Worm (Caenorhabditis elegans) whole organism, late embryonic: ENCODE results near the gene F47B8.1.

ENCODE experiments used
- C08G9.2 ChIP-seq: sonication (generic microtip); optimal IDR thresholded peaks from 2 replicates; lab custom pipeline; 2016; ENCODE audit warnings: mild to moderate bottlenecking, missing genetic modification characterization, moderate library complexity, missing compliant biosample characterization
- F13H6.1 ChIP-seq: sonication (generic microtip); optimal IDR thresholded peaks from 2 replicates; lab custom pipeline; 2016; ENCODE audit warnings: missing genetic modification characterization, missing compliant biosample characterization
- K02D7.2 ChIP-seq: sonication (generic microtip); optimal IDR thresholded peaks from 2 replicates; lab custom pipeline; 2017; ENCODE audit warnings: mild to moderate bottlenecking, missing genetic modification characterization, missing compliant biosample characterization
- T23F11.4 ChIP-seq: fragments of 200-800 bp; sonication (Bioruptor generic); optimal IDR thresholded peaks from 2 replicates; lab custom pipeline; 2018; ENCODE audit warnings: mild to moderate bottlenecking, missing genetic modification characterization, missing compliant biosample characterization
- Y22D7AL.16 ChIP-seq: sonication (generic microtip); optimal IDR thresholded peaks from 2 replicates; lab custom pipeline; 2016; ENCODE audit warnings: missing genetic modification characterization, missing compliant biosample characterization
- ahr-1 ChIP-seq: sonication (generic microtip); optimal IDR thresholded peaks from 2 replicates; lab custom pipeline; 2016; ENCODE audit warnings: missing genetic modification characterization, missing compliant biosample characterization
- ceh-14 ChIP-seq: sonication (generic microtip); optimal IDR thresholded peaks from 2 replicates; lab custom pipeline; 2016; ENCODE audit warnings: missing genotype, missing genetic modification characterization, missing compliant biosample characterization
- ceh-22 ChIP-seq: sonication (generic microtip); optimal IDR thresholded peaks from 2 replicates; lab custom pipeline; 2017; ENCODE audit warnings: missing biosample characterization, missing genetic modification characterization
- ceh-24 ChIP-seq: sonication (generic microtip); optimal IDR thresholded peaks from 2 replicates; lab custom pipeline; 2016; ENCODE audit warnings: mild to moderate bottlenecking, missing genetic modification characterization, missing compliant biosample characterization
- ceh-45 ChIP-seq: fragments of 200-800 bp; sonication (Bioruptor generic); IDR thresholded peaks from 2 replicates; pipeline ENCODE4 v1.3.6; 2022; ENCODE audit warnings: missing genetic modification reagents, missing genetic modification characterization, missing compliant biosample characterization
- ceh-6 ChIP-seq: fragments of 200-800 bp; sonication (Bioruptor generic); optimal IDR thresholded peaks from 2 replicates; lab custom pipeline; 2018; ENCODE audit warnings: mild to moderate bottlenecking, missing genetic modification characterization, missing compliant biosample characterization
- ceh-9 ChIP-seq: sonication (generic microtip); optimal IDR thresholded peaks from 2 replicates; lab custom pipeline; 2016; ENCODE audit warnings: mild to moderate bottlenecking, missing genetic modification characterization, inconsistent platforms, missing compliant biosample characterization
- dve-1 ChIP-seq: sonication (generic microtip); optimal IDR thresholded peaks from 2 replicates; lab custom pipeline; 2017; ENCODE audit warnings: antibody characterized with exemption, mild to moderate bottlenecking, missing genetic modification characterization, missing compliant biosample characterization
- elt-4 ChIP-seq: sonication (generic microtip); optimal IDR thresholded peaks from 2 replicates; lab custom pipeline; 2016; ENCODE audit warnings: missing genetic modification characterization, missing compliant biosample characterization
- eyg-1 ChIP-seq: sonication (generic microtip); optimal IDR thresholded peaks from 2 replicates; lab custom pipeline; 2016; ENCODE audit warnings: missing genotype, missing genetic modification characterization, missing compliant biosample characterization
- fkh-10 ChIP-seq: fragments of 150-350 bp; optimal IDR thresholded peaks from 2 replicates; lab custom pipeline; 2014; ENCODE audit warnings: missing biosample characterization, missing genetic modification reagents, missing genetic modification characterization
- fkh-6 ChIP-seq: sonication (generic microtip); optimal IDR thresholded peaks from 2 replicates; lab custom pipeline; 2016; ENCODE audit warnings: missing genetic modification characterization, missing compliant biosample characterization
- hlh-6 ChIP-seq: sonication (generic microtip); optimal IDR thresholded peaks from 2 replicates; lab custom pipeline; 2016; ENCODE audit warnings: missing genotype, missing genetic modification characterization, missing compliant biosample characterization
- lim-6 ChIP-seq: sonication (generic microtip); optimal IDR thresholded peaks from 2 replicates; lab custom pipeline; 2016; ENCODE audit warnings: missing genetic modification characterization, missing compliant biosample characterization
- lin-11 ChIP-seq: fragments of 200-800 bp; sonication (Bioruptor generic); optimal IDR thresholded peaks from 2 replicates; lab custom pipeline; 2018; ENCODE audit warnings: mild to moderate bottlenecking, missing genetic modification characterization, missing compliant biosample characterization
- madf-2 ChIP-seq: sonication (generic microtip); optimal IDR thresholded peaks from 2 replicates; lab custom pipeline; 2017; ENCODE audit warnings: missing genetic modification characterization, missing compliant biosample characterization
- mec-3 ChIP-seq: sonication (generic microtip); optimal IDR thresholded peaks from 2 replicates; lab custom pipeline; 2016; ENCODE audit warnings: borderline replicate concordance, missing genetic modification characterization, missing compliant biosample characterization
- nfya-1 ChIP-seq: sonication (generic microtip); optimal IDR thresholded peaks from 2 replicates; lab custom pipeline; 2017; ENCODE audit warnings: missing genetic modification characterization, mild to moderate bottlenecking, missing compliant biosample characterization, antibody characterized with exemption, moderate library complexity
- nhr-11 ChIP-seq: fragments of 150-350 bp; optimal IDR thresholded peaks from 2 replicates; lab custom pipeline; 2014; ENCODE audit warnings: missing biosample characterization, missing genetic modification characterization
- nhr-232 ChIP-seq: sonication (generic microtip); optimal IDR thresholded peaks from 2 replicates; lab custom pipeline; 2016; ENCODE audit warnings: missing genetic modification characterization, missing compliant biosample characterization
- pag-3 ChIP-seq: sonication (generic microtip); optimal IDR thresholded peaks from 2 replicates; lab custom pipeline; 2016; ENCODE audit warnings: missing compliant biosample characterization, missing genetic modification characterization, borderline replicate concordance
- pha-4 ChIP-seq: fragments of 150-350 bp; optimal IDR thresholded peaks from 2 replicates; lab custom pipeline; 2018; ENCODE audit warnings: missing biosample characterization, missing genetic modification reagents, missing genetic modification characterization
- ref-2 ChIP-seq: sonication (generic microtip); optimal IDR thresholded peaks from 2 replicates; lab custom pipeline; 2016; ENCODE audit warnings: missing genetic modification characterization, missing compliant biosample characterization
- rnt-1 ChIP-seq: sonication (generic microtip); optimal IDR thresholded peaks from 2 replicates; lab custom pipeline; 2016; ENCODE audit warnings: missing genetic modification characterization, missing compliant biosample characterization
- sdc-2 ChIP-seq: sonication (generic microtip); optimal IDR thresholded peaks from 2 replicates; lab custom pipeline; 2016; ENCODE audit warnings: missing genotype, missing genetic modification characterization, missing compliant biosample characterization
- sox-4 ChIP-seq: sonication (generic microtip); optimal IDR thresholded peaks from 2 replicates; lab custom pipeline; 2017; ENCODE audit warnings: mild to moderate bottlenecking, missing genetic modification characterization, inconsistent platforms, missing compliant biosample characterization
- syd-9 ChIP-seq: sonication (generic microtip); optimal IDR thresholded peaks from 2 replicates; lab custom pipeline; 2016; ENCODE audit warnings: mild to moderate bottlenecking, missing genetic modification characterization, moderate library complexity, missing compliant biosample characterization
- tbx-2 ChIP-seq: sonication (generic microtip); optimal IDR thresholded peaks from 2 replicates; lab custom pipeline; 2016; ENCODE audit warnings: missing genetic modification characterization, missing compliant biosample characterization
- unc-3 ChIP-seq, 2 experiments: fragments of 200-800 bp in 1 of 2; sonication (Bioruptor generic) in 1 of 2; sonication (generic microtip) in 1 of 2; conservative IDR thresholded peaks in 1 of 2; optimal IDR thresholded peaks in 1 of 2; 2 replicates each; pipeline versions ENCODE4 v1.3.6 to Lab custom; 2016 to 2022; ENCODE audit warnings: missing compliant biosample characterization in 2 of 2, missing genetic modification characterization in 2 of 2, missing genetic modification reagents in 1 of 2
- zip-5 ChIP-seq: sonication (generic microtip); optimal IDR thresholded peaks from 2 replicates; lab custom pipeline; 2016; ENCODE audit warnings: missing genetic modification characterization, missing compliant biosample characterization

F47B8.1 gene

DNA sequence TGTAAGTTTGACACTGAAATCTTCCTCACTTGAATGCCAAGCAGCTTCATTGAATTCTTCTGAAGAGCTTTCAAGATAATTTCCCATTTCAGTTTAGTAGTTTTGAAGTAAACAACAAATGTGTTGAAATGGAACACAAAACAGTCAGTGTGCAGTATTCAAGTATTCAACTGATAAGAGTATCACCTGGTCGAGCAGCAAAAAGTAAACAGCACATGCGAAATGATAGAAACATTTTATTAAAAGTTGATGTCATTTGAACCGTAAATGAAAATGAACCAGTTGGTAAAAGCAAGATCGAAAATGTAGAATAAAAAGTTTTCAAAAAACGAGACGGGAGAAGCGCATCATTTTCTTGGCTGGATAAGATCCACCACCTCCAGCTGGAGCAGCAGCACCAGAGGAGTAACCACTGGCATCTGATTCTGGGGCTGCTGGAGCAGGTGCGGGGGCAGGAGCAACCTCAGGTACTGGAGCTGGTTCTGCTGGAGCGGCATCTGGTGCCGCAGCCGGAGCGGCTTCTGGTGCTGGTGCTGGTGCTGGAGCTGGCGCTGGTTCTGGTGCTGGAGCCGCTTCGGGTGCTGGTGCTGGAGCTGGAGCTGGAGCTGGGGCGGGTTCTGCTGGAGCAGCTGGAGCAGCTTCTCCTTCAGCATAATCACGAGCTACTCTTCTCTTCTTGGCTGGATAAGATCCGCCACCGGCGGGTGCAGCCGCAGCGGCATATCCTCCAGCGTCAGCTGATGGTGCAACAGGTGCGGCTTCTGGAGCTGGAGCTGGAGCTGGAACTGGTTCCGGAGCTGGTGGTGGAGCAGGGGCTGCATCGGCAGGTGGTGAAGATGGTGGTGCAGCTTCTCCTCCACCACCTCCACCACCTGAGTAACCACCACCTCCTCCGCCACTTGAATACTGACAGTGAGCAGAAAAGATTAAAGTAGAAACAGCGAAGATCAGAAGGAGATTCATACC is 10.6 kb upstream of the F47B8.1 start, which contains the start of the genes F47B8.4 and F47B8.18:
Gene F47B8.4 (minus strand): TSS at position 172 of the 966 bp plus-strand sequence.
Gene F47B8.18 (minus strand): TSS at position 963 of the 966 bp plus-strand sequence.
- TF ChIP-seq ceh-24 (tag; lab: Kevin White, UChicago) (no peak), pag-3 (peak; percentile 4), elt-4 (tag; lab: Kevin White, UChicago) (peak; percentile 42)

DNA sequence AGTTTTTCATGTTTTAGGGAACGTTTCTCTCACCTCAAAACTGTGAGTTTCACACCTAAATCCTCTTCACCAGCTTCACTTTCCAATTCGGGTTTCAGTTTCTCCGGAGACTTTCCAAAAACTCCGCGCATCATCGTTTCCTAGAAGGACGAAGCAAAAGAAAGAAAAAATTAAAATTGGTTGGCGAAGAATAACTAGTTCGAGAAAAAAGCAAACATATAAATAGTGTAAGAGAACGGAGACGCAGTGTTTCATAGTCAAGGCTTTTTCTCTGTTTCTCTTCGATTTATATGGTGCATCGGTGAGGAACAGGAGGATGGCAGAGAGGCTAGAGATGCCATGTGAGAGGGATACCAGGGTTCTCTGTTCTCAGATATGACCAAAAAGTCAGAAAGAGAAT is 8.6 kb upstream of the F47B8.1 start, which contains the start of gene F47B8.3:
Gene F47B8.3 (minus strand): TSS at position 261 of the 400 bp plus-strand sequence.
- TF ChIP-seq nfya-1 (peak; percentile 13), ceh-6 (GFP tag; lab: Kevin White, UChicago) (no peak), K02D7.2 (tag; lab: Kevin White, UChicago) (no peak), nhr-232 (tag; lab: Kevin White, UChicago) (no peak)

DNA sequence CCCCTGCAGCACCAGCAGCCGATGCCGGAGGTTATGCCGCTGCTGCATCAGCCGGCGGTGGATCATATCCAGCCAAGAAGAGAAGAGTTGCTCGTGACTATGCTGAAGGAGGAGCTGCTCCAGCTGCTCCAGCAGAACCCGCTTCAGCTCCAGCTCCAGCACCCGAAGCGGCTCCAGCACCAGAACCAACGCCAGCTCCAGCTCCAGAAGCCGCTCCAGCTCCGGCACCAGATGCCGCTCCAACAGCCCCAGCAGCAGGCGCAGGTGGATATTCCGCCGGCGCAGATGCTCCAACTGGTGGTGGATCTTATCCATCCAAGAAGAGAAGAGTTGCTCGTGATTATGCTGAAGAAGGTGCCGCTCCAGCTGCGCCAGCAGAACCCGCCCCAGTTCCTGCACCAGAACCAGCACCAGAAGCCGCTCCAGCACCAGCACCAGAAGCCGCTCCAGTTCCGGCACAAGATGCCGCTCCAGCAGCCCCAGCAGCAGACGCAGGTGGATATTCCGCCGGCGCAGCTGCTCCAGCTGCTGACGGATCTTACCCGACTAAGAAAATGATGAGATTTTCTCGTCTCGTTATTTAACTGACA is 6.7 kb upstream of the F47B8.1 start:
- TF ChIP-seq elt-4 (tag; lab: Kevin White, UChicago) (peak; percentile 78), ceh-9 (tag; lab: Kevin White, UChicago) (peak; percentile 28), ceh-24 (tag; lab: Kevin White, UChicago) (no peak), T23F11.4 (GFP tag; lab: Kevin White, UChicago) (no peak), fkh-6 (tag; lab: Kevin White, UChicago) (no peak)

DNA sequence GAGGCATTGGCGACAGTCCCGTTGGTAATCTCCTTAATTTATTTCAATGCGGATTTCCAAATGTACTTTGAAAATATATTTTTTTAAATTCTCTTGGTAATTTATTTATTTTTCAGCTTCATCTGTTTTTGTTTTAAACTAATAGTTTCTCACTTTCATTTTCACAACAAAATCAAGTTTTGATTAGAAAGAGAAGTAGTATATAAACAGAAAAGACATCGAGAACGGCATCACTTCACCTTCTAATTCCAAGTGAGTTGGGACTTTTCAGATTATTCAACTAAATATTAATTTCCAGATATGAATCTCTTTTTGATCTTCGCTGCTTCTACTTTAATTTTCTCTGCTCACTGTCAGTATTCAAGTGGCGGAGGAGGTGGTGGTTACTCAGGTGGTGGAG is 6.1 kb upstream of the F47B8.1 start, which contains the start of gene F47B8.14:
Gene F47B8.14 (plus strand): TSS at position 301 of the 400 bp plus-strand sequence.
- no peak for TF ChIP-seq fkh-6 (tag; lab: Kevin White, UChicago)
- no peak for TF ChIP-seq madf-2 (tag; lab: Kevin White, UChicago)
- no peak for TF ChIP-seq Y22D7AL.16 (tag; lab: Kevin White, UChicago)
- no peak for TF ChIP-seq pag-3
- TF ChIP-seq sox-4 (tag; lab: Kevin White, UChicago), result no peak
- TF ChIP-seq sdc-2 (tag; lab: Kevin White, UChicago), result no peak
- TF ChIP-seq syd-9, result no peak
- TF ChIP-seq ceh-14 (tag; lab: Kevin White, UChicago), result no peak
- no peak for TF ChIP-seq rnt-1 (tag; lab: Kevin White, UChicago)

DNA sequence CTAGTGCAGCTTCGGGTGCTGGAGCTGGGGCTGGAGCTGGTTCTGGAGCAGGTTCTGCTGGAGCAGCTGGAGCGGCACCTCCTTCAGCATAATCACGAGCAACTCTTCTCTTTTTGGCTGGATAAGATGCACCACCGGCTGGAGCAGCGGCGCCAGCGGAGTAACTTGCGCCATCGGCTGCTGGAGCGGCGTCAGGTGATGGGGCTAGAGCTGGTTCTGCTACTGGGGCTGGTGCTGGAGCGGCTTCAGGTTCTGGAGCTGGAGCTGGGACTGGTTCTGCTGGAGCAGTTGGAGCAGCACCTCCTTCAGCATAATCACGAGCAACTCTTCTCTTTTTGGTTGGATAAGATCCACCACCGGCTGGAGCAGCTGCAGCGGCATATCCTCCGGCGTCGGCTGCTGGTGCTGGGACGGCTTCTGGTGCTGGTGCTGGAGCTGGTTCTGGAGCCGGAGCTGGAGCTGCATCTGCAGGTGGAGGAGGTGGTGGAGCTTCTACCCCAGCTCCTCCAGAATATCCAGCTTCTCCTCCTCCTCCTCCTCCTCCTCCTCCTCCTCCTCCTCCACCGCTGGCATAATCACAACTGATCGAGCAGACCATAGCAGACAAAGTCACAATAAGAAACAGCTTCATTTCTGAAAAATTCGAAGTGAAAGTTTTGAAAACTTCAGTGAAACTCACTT is 5.1 kb upstream of the F47B8.1 start, which contains the start of gene F47B8.13:
Gene F47B8.13 (minus strand): TSS at position 631 of the 681 bp plus-strand sequence.
- peak; percentile 76 for TF ChIP-seq mec-3 (tag; lab: Kevin White, UChicago)
- no peak for TF ChIP-seq nhr-11 (tag; lab: Kevin White, UChicago)
- TF ChIP-seq C08G9.2, result peak; percentile 22

DNA sequence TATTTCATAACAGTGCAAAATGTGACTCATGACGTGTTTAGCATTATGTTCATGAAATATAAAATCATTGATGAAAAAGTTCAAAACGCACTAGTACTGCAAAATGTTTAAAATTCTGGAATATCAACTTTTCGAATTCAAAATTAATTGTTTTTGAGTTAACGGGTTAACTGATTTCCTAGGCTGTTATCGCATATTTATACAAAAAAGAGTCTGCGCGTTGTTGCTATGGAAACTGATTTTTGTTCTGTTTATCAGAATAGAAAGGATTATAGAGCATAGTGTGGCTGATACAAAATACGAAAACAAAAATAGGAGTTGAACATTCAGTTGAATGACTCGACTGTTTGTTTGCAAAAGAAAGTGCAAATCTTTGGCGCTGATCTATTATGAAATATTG is 3.5 kb upstream of the F47B8.1 start:
- no peak for TF ChIP-seq zip-5 (tag; lab: Kevin White, UChicago)
- TF ChIP-seq, all 69 proteins: peak for 0

DNA sequence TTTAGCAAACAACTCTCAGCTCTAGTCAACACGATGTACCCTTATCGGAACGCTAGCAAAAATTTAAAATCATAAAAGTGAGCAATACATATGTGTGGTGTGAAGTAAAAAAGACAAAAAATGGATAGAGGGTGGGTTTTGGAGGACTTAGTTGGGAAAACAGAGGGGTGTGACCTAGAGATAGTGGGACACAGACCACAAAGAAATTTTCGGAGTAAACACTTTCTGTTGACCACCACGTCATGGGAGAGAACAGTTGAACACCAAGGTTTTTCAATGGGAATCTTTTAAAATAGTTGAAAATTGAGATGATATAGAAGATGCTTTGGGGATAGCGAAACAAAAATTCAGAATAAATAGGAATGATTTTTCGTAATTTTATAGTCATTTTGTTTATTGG is 3.1 kb upstream of the F47B8.1 start:
- TF ChIP-seq sdc-2 (tag; lab: Kevin White, UChicago) (no peak), eyg-1 (no peak), lin-11 (tag; lab: Kevin White, UChicago) (no peak), ceh-45 (GFP tag; lab: Robert Waterston, UW) (no peak), ahr-1 (tag; lab: Kevin White, UChicago) (no peak), pha-4 (tag; lab: Kevin White, UChicago) (no peak), tbx-2 (no peak), fkh-10 (GFP tag; lab: Kevin White, UChicago) (no peak), ceh-9 (tag; lab: Kevin White, UChicago) (no peak), dve-1 (no peak), syd-9 (no peak), unc-3 (GFP tag; conservative IDR thresholded peaks at IDR 0.05; lab: Robert Waterston, UW) (no peak), unc-3 (tag; optimal IDR thresholded peaks at IDR 0.05; lab: Kevin White, UChicago) (no peak), ref-2 (no peak), ceh-22 (tag; lab: Kevin White, UChicago) (no peak), F13H6.1 (tag; lab: Kevin White, UChicago) (no peak), hlh-6 (tag; lab: Kevin White, UChicago) (no peak), lim-6 (tag; lab: Kevin White, UChicago) (no peak)
